Worm (Caenorhabditis elegans) whole organism, L4 larva: ENCODE results near the gene pod-1.

Experiments
- ZK546.5 ChIP-seq, 2 experiments: sonication (generic microtip); optimal IDR thresholded peaks; 2 replicates each; lab custom pipeline; 2017; ENCODE audit warnings: missing biosample characterization in 2 of 2, missing genetic modification characterization in 2 of 2
- ceh-62 ChIP-seq: sonication (generic microtip); optimal IDR thresholded peaks from 2 replicates; lab custom pipeline; 2017; ENCODE audit warnings: missing biosample characterization, missing genetic modification characterization
- daf-16 ChIP-seq, 3 experiments: sonication (generic microtip); optimal IDR thresholded peaks; 2 replicates each; lab custom pipeline; 2016 to 2017; ENCODE audit warnings: missing genetic modification characterization in 3 of 3, missing genetic modification reagents in 3 of 3, mild to moderate bottlenecking in 2 of 3, missing compliant biosample characterization in 2 of 3, missing biosample characterization in 1 of 3, moderate library complexity in 1 of 3
- nhr-237 ChIP-seq: sonication (generic microtip); optimal IDR thresholded peaks from 2 replicates; lab custom pipeline; 2017; ENCODE audit warnings: missing biosample characterization, missing genetic modification characterization
- spr-3 ChIP-seq: fragments of 200-800 bp; sonication (Bioruptor generic); optimal IDR thresholded peaks from 2 replicates; lab custom pipeline; 2018; ENCODE audit warnings: mild to moderate bottlenecking, missing genetic modification characterization, missing compliant biosample characterization

ce11 chrIII:13540791-13541190 is 16.9 kb upstream of the pod-1 start:
- TF ChIP-seq daf-16 (GFP tag; optimal IDR thresholded peaks at IDR 0.05; lab: Kevin White, UChicago) (no peak), daf-16 (tag; optimal IDR thresholded peaks at IDR 0.05; lab: Kevin White, UChicago) (no peak), ceh-62 (tag; lab: Kevin White, UChicago) (no peak), ZK546.5 (tag; optimal IDR thresholded peaks at IDR 0.05; lab: Kevin White, UChicago) (no peak), spr-3 (GFP tag; lab: Kevin White, UChicago) (no peak), nhr-237 (tag; lab: Kevin White, UChicago) (no peak)
